Fruit fly (Drosophila melanogaster) whole organism, embryonic: ENCODE measurements around the gene CG12659.
A peak's percentile ranks its signal among the peaks of the same experiment; 100 is the strongest.

ENCODE experiments used
- CG10321 ChIP-seq: fragments of 200-800 bp; sonication (Bioruptor generic); IDR thresholded peaks from 2 replicates; pipeline ENCODE4 v1.3.6; 2022; ENCODE audit warnings: missing biosample characterization, missing genetic modification characterization
- CG10543 ChIP-seq: fragments of 200-800 bp; sonication (Bioruptor generic); optimal IDR thresholded peaks from 3 replicates; lab custom pipeline; 2017; ENCODE audit warnings: missing biosample characterization, mild to moderate bottlenecking, missing genetic modification characterization, moderate library complexity
- CG11696 ChIP-seq: fragments of 200-800 bp; sonication (Bioruptor generic); IDR thresholded peaks from 2 replicates; pipeline ENCODE4 v1.3.6; 2022; ENCODE audit warnings: missing biosample characterization, missing genetic modification characterization
- CG12659 ChIP-seq: fragments of 200-800 bp; sonication (Bioruptor generic); optimal IDR thresholded peaks from 3 replicates; lab custom pipeline; 2017; ENCODE audit warnings: mild to moderate bottlenecking, missing biosample characterization, missing genetic modification reagents, missing genetic modification characterization
- CG12769 ChIP-seq: fragments of 200-800 bp; sonication (Bioruptor generic); optimal IDR thresholded peaks from 2 replicates; lab custom pipeline; 2019; ENCODE audit warnings: missing biosample characterization, mild to moderate bottlenecking, missing genetic modification characterization, moderate library complexity
- CG13424 ChIP-seq: fragments of 200-800 bp; sonication (Bioruptor generic); optimal IDR thresholded peaks from 2 replicates; lab custom pipeline; 2019; ENCODE audit warnings: missing biosample characterization, mild to moderate bottlenecking, missing genetic modification characterization, moderate library complexity
- CG13624 ChIP-seq: fragments of 200-800 bp; sonication (Bioruptor generic); optimal IDR thresholded peaks from 2 replicates; lab custom pipeline; 2016; ENCODE audit warnings: missing biosample characterization, missing genetic modification characterization
- CG14014 ChIP-seq: fragments of 200-800 bp; sonication (Bioruptor generic); IDR thresholded peaks from 2 replicates; pipeline ENCODE4 v1.3.6; 2022; ENCODE audit warnings: missing biosample characterization, missing genetic modification characterization
- CG14441 ChIP-seq: fragments of 200-800 bp; sonication (Bioruptor generic); IDR thresholded peaks from 2 replicates; pipeline ENCODE4 v1.3.6; 2022; ENCODE audit warnings: missing biosample characterization, missing genetic modification characterization
- CG15073 ChIP-seq: fragments of 200-800 bp; sonication (Bioruptor generic); optimal IDR thresholded peaks from 2 replicates; lab custom pipeline; 2016; ENCODE audit warnings: missing biosample characterization, missing genetic modification characterization
- CG1603 ChIP-seq: fragments of 200-800 bp; sonication (Bioruptor generic); optimal IDR thresholded peaks from 2 replicates; lab custom pipeline; 2019; ENCODE audit warnings: missing biosample characterization, mild to moderate bottlenecking, missing genetic modification characterization, moderate library complexity
- CG17359 ChIP-seq: fragments of 200-800 bp; sonication (Bioruptor generic); optimal IDR thresholded peaks from 3 replicates; lab custom pipeline; 2018; ENCODE audit warnings: missing biosample characterization, mild to moderate bottlenecking, missing genetic modification characterization, moderate library complexity
- CG17385 ChIP-seq: fragments of 200-800 bp; sonication (Bioruptor generic); optimal IDR thresholded peaks from 3 replicates; lab custom pipeline; 2018; ENCODE audit warnings: missing biosample characterization, mild to moderate bottlenecking, missing genetic modification characterization
- CG17912 ChIP-seq: fragments of 200-800 bp; sonication (Bioruptor generic); optimal IDR thresholded peaks from 2 replicates; lab custom pipeline; 2018; ENCODE audit warnings: missing biosample characterization, mild to moderate bottlenecking, missing genetic modification characterization
- CG18476 ChIP-seq: fragments of 200-800 bp; sonication (Bioruptor generic); optimal IDR thresholded peaks from 2 replicates; lab custom pipeline; 2016; ENCODE audit warnings: missing biosample characterization, mild to moderate bottlenecking, missing genetic modification characterization
- CG2120 ChIP-seq: fragments of 200-800 bp; sonication (Bioruptor generic); optimal IDR thresholded peaks from 3 replicates; lab custom pipeline; 2016; ENCODE audit warnings: missing biosample characterization, missing genetic modification characterization
- CG2678 ChIP-seq: fragments of 200-800 bp; sonication (Bioruptor generic); optimal IDR thresholded peaks from 3 replicates; lab custom pipeline; 2019; ENCODE audit warnings: missing biosample characterization, mild to moderate bottlenecking, missing genetic modification characterization, moderate library complexity
- CG31224 ChIP-seq: fragments of 200-800 bp; sonication (Bioruptor generic); IDR thresholded peaks from 2 replicates; pipeline ENCODE4 v1.3.6; 2022; ENCODE audit warnings: missing biosample characterization, missing genetic modification characterization
- CG3281 ChIP-seq: fragments of 200-800 bp; sonication (Bioruptor generic); optimal IDR thresholded peaks from 3 replicates; lab custom pipeline; 2017; ENCODE audit warnings: missing biosample characterization, mild to moderate bottlenecking, missing genetic modification characterization
- CG34422 ChIP-seq: fragments of 200-800 bp; sonication (Bioruptor generic); IDR thresholded peaks from 3 replicates; pipeline ENCODE4 v1.3.6; 2022; ENCODE audit warnings: missing biosample characterization, missing genetic modification characterization
- CG3726 ChIP-seq: fragments of 200-800 bp; sonication (Bioruptor generic); IDR thresholded peaks from 3 replicates; pipeline ENCODE4, ENCODE4 v1.3.6; 2022; ENCODE audit warnings: missing biosample characterization, missing genetic modification characterization
- CG6854 ChIP-seq: fragments of 200-800 bp; sonication (Bioruptor generic); optimal IDR thresholded peaks from 3 replicates; lab custom pipeline; 2017; ENCODE audit warnings: missing biosample characterization, mild to moderate bottlenecking, missing genetic modification characterization
- CG7556 ChIP-seq: fragments of 200-800 bp; sonication (Bioruptor generic); optimal IDR thresholded peaks from 2 replicates; lab custom pipeline; 2017; ENCODE audit warnings: missing biosample characterization, mild to moderate bottlenecking, missing genetic modification characterization
- CG9215 ChIP-seq: fragments of 200-800 bp; sonication (Bioruptor generic); IDR thresholded peaks from 2 replicates; pipeline ENCODE4 v1.3.6; 2022; ENCODE audit warnings: missing biosample characterization, missing genetic modification characterization
- CG9727 ChIP-seq: fragments of 200-800 bp; sonication (Bioruptor generic); optimal IDR thresholded peaks from 3 replicates; lab custom pipeline; 2017; ENCODE audit warnings: missing biosample characterization, mild to moderate bottlenecking, missing genetic modification characterization
- CG9817 ChIP-seq: fragments of 200-800 bp; sonication (Bioruptor generic); optimal IDR thresholded peaks from 2 replicates; lab custom pipeline; 2018; ENCODE audit warnings: missing biosample characterization, mild to moderate bottlenecking, missing genetic modification characterization, moderate library complexity
- CoRest ChIP-seq: fragments of 200-800 bp; sonication (Bioruptor generic); optimal IDR thresholded peaks from 3 replicates; lab custom pipeline; 2018; ENCODE audit warnings: missing biosample characterization, mild to moderate bottlenecking, missing genetic modification characterization, moderate library complexity
- Doc3 ChIP-seq: fragments of 200-800 bp; sonication (Bioruptor generic); IDR thresholded peaks from 3 replicates; pipeline ENCODE4 v1.3.6; 2022; ENCODE audit warnings: missing biosample characterization, missing genetic modification characterization; ENCODE audit not compliant: partially characterized antibody
- Ets65A ChIP-seq: fragments of 200-800 bp; sonication (Bioruptor generic); peaks from one replicate; lab custom pipeline; 2016; ENCODE audit warnings: missing biosample characterization, missing genetic modification characterization
- Fer1 ChIP-seq: fragments of 200-800 bp; sonication (Bioruptor generic); optimal IDR thresholded peaks from 2 replicates; lab custom pipeline; 2017; ENCODE audit warnings: missing biosample characterization, mild to moderate bottlenecking, missing genetic modification characterization
- H2.0 ChIP-seq: fragments of 200-800 bp; sonication (Bioruptor generic); IDR thresholded peaks from 2 replicates; pipeline ENCODE4 v1.3.6; 2022; ENCODE audit warnings: missing biosample characterization, missing genetic modification characterization
- HLH3B ChIP-seq: fragments of 200-800 bp; sonication (Bioruptor generic); IDR thresholded peaks from 2 replicates; pipeline ENCODE4 v1.3.6; 2022; ENCODE audit warnings: missing biosample characterization, missing genetic modification characterization
- Hmr ChIP-seq: fragments of 200-800 bp; sonication (Bioruptor generic); optimal IDR thresholded peaks from 3 replicates; lab custom pipeline; 2017; ENCODE audit warnings: mild to moderate bottlenecking, missing biosample characterization, missing genetic modification reagents, missing genetic modification characterization
- Med ChIP-seq: fragments of 200-800 bp; sonication (Bioruptor generic); peaks from one replicate; lab custom pipeline; 2016; ENCODE audit warnings: missing biosample characterization, missing genetic modification characterization, mild to moderate bottlenecking, inconsistent platforms, moderate library complexity
- Mrtf ChIP-seq: fragments of 200-800 bp; sonication (Bioruptor generic); IDR thresholded peaks from 3 replicates; pipeline ENCODE4 v1.3.6; 2022; ENCODE audit warnings: missing biosample characterization, missing genetic modification characterization
- Nf-YC ChIP-seq: fragments of 200-800 bp; optimal IDR thresholded peaks from 3 replicates; lab custom pipeline; 2019; ENCODE audit warnings: missing biosample characterization, mild to moderate bottlenecking, missing genetic modification characterization, moderate library complexity
- Poxn ChIP-seq: fragments of 200-800 bp; sonication (Bioruptor generic); IDR thresholded peaks from 2 replicates; pipeline ENCODE4 v1.3.6; 2022; ENCODE audit warnings: missing biosample characterization, missing genetic modification characterization
- Rfx ChIP-seq: fragments of 200-800 bp; sonication (Bioruptor generic); IDR thresholded peaks from 2 replicates; pipeline ENCODE4 v1.3.6; 2022; ENCODE audit warnings: missing biosample characterization, missing genetic modification characterization
- cas ChIP-seq: fragments of 200-800 bp; sonication (Bioruptor generic); IDR thresholded peaks from 2 replicates; pipeline ENCODE4 v1.3.6; 2022; ENCODE audit warnings: missing biosample characterization, missing genetic modification characterization
- gem ChIP-seq: fragments of 200-800 bp; sonication (Bioruptor generic); optimal IDR thresholded peaks from 2 replicates; lab custom pipeline; 2019; ENCODE audit warnings: missing biosample characterization, mild to moderate bottlenecking, missing genetic modification characterization, moderate library complexity
- gsb ChIP-seq: fragments of 200-800 bp; sonication (Bioruptor generic); IDR thresholded peaks from 2 replicates; pipeline ENCODE4 v1.3.6; 2022; ENCODE audit warnings: missing biosample characterization, missing genetic modification characterization
- ind ChIP-seq: fragments of 200-800 bp; sonication (Bioruptor generic); optimal IDR thresholded peaks from 3 replicates; lab custom pipeline; 2016; ENCODE audit warnings: missing biosample characterization, missing genetic modification characterization
- phol ChIP-seq: fragments of 200-800 bp; sonication (Bioruptor generic); optimal IDR thresholded peaks from 3 replicates; lab custom pipeline; 2018; ENCODE audit warnings: missing biosample characterization, mild to moderate bottlenecking, missing genetic modification characterization, moderate library complexity
- row ChIP-seq: fragments of 200-800 bp; sonication (Bioruptor generic); IDR thresholded peaks from 3 replicates; pipeline ENCODE4 v1.3.6; 2022; ENCODE audit warnings: missing biosample characterization, missing genetic modification characterization
- scrt ChIP-seq: fragments of 200-800 bp; sonication (Bioruptor generic); optimal IDR thresholded peaks from 2 replicates; lab custom pipeline; 2018; ENCODE audit warnings: missing biosample characterization, mild to moderate bottlenecking, missing genetic modification characterization, moderate library complexity
- sisA ChIP-seq: fragments of 200-800 bp; sonication (Bioruptor generic); IDR thresholded peaks from 2 replicates; pipeline ENCODE4 v1.3.6; 2022; ENCODE audit warnings: missing biosample characterization, missing genetic modification characterization
- sob ChIP-seq: fragments of 200-800 bp; sonication (Bioruptor generic); IDR thresholded peaks from 2 replicates; pipeline ENCODE4 v1.3.6; 2022; ENCODE audit warnings: missing biosample characterization, missing genetic modification characterization
- stc ChIP-seq: fragments of 200-800 bp; sonication (Bioruptor generic); IDR thresholded peaks from 2 replicates; pipeline ENCODE4 v1.3.6; 2022; ENCODE audit warnings: missing biosample characterization, missing genetic modification characterization
- unpg ChIP-seq: fragments of 200-800 bp; sonication (Bioruptor generic); optimal IDR thresholded peaks from 3 replicates; lab custom pipeline; 2018; ENCODE audit warnings: missing biosample characterization, mild to moderate bottlenecking, missing genetic modification characterization, moderate library complexity
- zfh2 ChIP-seq: fragments of 200-800 bp; sonication (Bioruptor generic); optimal IDR thresholded peaks from 2 replicates; lab custom pipeline; 2016; ENCODE audit warnings: missing biosample characterization, missing genetic modification characterization

The CG12659 gene

DNA sequence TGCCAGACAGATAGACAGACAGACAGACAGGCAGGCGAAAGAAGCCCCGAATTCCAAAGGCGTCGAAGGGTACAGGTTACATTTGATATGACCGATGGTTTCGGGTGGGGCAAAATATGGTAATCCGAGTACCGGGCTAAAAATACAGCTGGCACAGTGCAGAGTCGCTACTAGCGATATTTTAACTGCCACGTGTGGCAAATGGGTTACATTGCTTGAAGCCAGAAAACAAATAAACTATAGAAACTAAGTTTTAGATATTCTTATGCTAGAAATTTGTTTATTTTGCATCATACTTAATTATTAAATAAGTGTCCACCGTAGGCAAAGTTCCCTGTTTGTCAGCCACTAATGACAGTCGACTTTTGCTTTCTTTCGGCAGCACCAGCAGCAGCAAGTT is 8.4 kb downstream of the CG12659 start:
- TF ChIP-seq H2.0 (GFP tag; lab: Robert Waterston, UW) = 0 out of 2 replicates have a peak, but pooled peaks have one; percentile 8
- no peak for TF ChIP-seq Doc3 (GFP tag; lab: Robert Waterston, UW)
- TF ChIP-seq row = peak; percentile 69
- TF ChIP-seq Nf-YC (tag; lab: Kevin White, UChicago) = no peak
- 0 out of 2 replicates have a peak, but pooled peaks have one; percentile 20 for TF ChIP-seq CG14014 (GFP tag; lab: Robert Waterston, UW)
- TF ChIP-seq CG9215 (GFP tag; lab: Robert Waterston, UW) = peak; percentile 36; the same call in 1 of the 2 replicates
- TF ChIP-seq gem (tag; lab: Kevin White, UChicago) = peak; percentile 47
- peak; percentile 53; the same call in 1 of the 2 replicates for TF ChIP-seq Rfx (GFP tag; lab: Robert Waterston, UW)
- TF ChIP-seq CG7556 (GFP tag; lab: Kevin White, UChicago) = peak; percentile 8
- no peak for TF ChIP-seq CG17912 (GFP tag; lab: Kevin White, UChicago)
- TF ChIP-seq CG9817 (tag; lab: Kevin White, UChicago) = peak; percentile 14
- TF ChIP-seq Ets65A (GFP tag; lab: Kevin White, UChicago) = peak; percentile 42
- TF ChIP-seq CG2678 = peak; percentile 36
- peak; percentile 13 for TF ChIP-seq CG9727 (GFP tag; lab: Kevin White, UChicago)
- peak; percentile 14 for TF ChIP-seq CG12769 (tag; lab: Kevin White, UChicago)
- TF ChIP-seq Mrtf (GFP tag; lab: Robert Waterston, UW) = 0 out of 3 replicates have a peak, but pooled peaks have one; percentile 34
- TF ChIP-seq CG13624 = peak; percentile 1
- peak; percentile 6 for TF ChIP-seq unpg (GFP tag; lab: Kevin White, UChicago)
- peak; percentile 4 for TF ChIP-seq CG17359
- TF ChIP-seq scrt (GFP tag; lab: Kevin White, UChicago) = peak; percentile 18
- no peak for TF ChIP-seq CG6854 (GFP tag; lab: Kevin White, UChicago)
- TF ChIP-seq CG10321 (GFP tag; lab: Robert Waterston, UW) = no peak
- 0 out of 2 replicates have a peak, but pooled peaks have one; percentile 21 for TF ChIP-seq stc (GFP tag; lab: Robert Waterston, UW)
- peak; percentile 52 for TF ChIP-seq CG12659 (GFP tag; lab: Kevin White, UChicago)
- peak; percentile 33 for TF ChIP-seq CG17385
- 0 out of 2 replicates have a peak, but pooled peaks have one; percentile 24 for TF ChIP-seq CG31224 (GFP tag; lab: Robert Waterston, UW)
- TF ChIP-seq phol (tag; lab: Kevin White, UChicago) = peak; percentile 17
- 0 out of 2 replicates have a peak, but pooled peaks have one; percentile 9 for TF ChIP-seq HLH3B (GFP tag; lab: Robert Waterston, UW)
- TF ChIP-seq Hmr (GFP tag; lab: Kevin White, UChicago) = peak; percentile 26
- TF ChIP-seq CG34422 (GFP tag; lab: Robert Waterston, UW) = 0 out of 3 replicates have a peak, but pooled peaks have one; percentile 21
- TF ChIP-seq CG15073 = no peak
- TF ChIP-seq CG14441 (GFP tag; lab: Robert Waterston, UW) = peak; percentile 33; the same call in 1 of the 2 replicates
- 0 out of 2 replicates have a peak, but pooled peaks have one; percentile 8 for TF ChIP-seq Poxn
- peak; percentile 24 for TF ChIP-seq Fer1
- TF ChIP-seq zfh2 = peak; percentile 27
- TF ChIP-seq CG18476 = no peak
- peak; percentile 21 for TF ChIP-seq CG13424 (tag; lab: Kevin White, UChicago)
- TF ChIP-seq CG3281 (GFP tag; lab: Kevin White, UChicago) = peak; percentile 21
- 0 out of 2 replicates have a peak, but pooled peaks have one; percentile 37 for TF ChIP-seq gsb (GFP tag; lab: Robert Waterston, UW)
- peak; percentile 23 for TF ChIP-seq CoRest
- peak; percentile 5 for TF ChIP-seq ind (GFP tag; lab: Kevin White, UChicago)
- peak; percentile 30 for TF ChIP-seq CG10543 (GFP tag; lab: Kevin White, UChicago)
- peak; percentile 34 for TF ChIP-seq CG2120 (GFP tag; lab: Kevin White, UChicago)
- peak; percentile 6 for TF ChIP-seq CG1603 (tag; lab: Kevin White, UChicago)
- TF ChIP-seq sisA = peak; percentile 17; the same call in 1 of the 2 replicates
- TF ChIP-seq CG3726 = no peak
- TF ChIP-seq sob = peak; percentile 29; the same call in 1 of the 2 replicates
- no peak for TF ChIP-seq cas (GFP tag; lab: Robert Waterston, UW)
- no peak for TF ChIP-seq CG11696
- peak; percentile 82 for TF ChIP-seq Med (GFP tag; lab: Kevin White, UChicago)
